Worm (Caenorhabditis elegans) whole organism, midembryonic: ENCODE measurements around the gene ZK355.2.

Experiments
- T22C8.4 ChIP-seq: fragments of 200-800 bp; sonication (Bioruptor generic); IDR thresholded peaks from 2 replicates; pipeline ENCODE4 v1.3.6; 2022; ENCODE audit warnings: missing genetic modification characterization, missing compliant biosample characterization
- cog-1 ChIP-seq: sonication (generic microtip); optimal IDR thresholded peaks from 2 replicates; lab custom pipeline; 2016; ENCODE audit warnings: missing genetic modification characterization, missing compliant biosample characterization
- flt-1 ChIP-seq: fragments of 200-800 bp; sonication (Bioruptor generic); IDR thresholded peaks from 2 replicates; pipeline ENCODE4 v1.3.6; 2022; ENCODE audit warnings: missing genetic modification characterization, missing compliant biosample characterization
- klf-2 ChIP-seq: fragments of 200-800 bp; sonication (Bioruptor generic); conservative IDR thresholded peaks from 2 replicates; pipeline ENCODE4 v1.3.6; 2022; ENCODE audit warnings: missing genetic modification reagents, missing genetic modification characterization, missing compliant biosample characterization
- med-1 ChIP-seq: sonication (generic microtip); optimal IDR thresholded peaks from 2 replicates; lab custom pipeline; 2017; ENCODE audit warnings: missing genetic modification characterization, mild to moderate bottlenecking, missing compliant biosample characterization, antibody characterized with exemption, missing genetic modification reagents; ENCODE audit not compliant: insufficient read depth
- ref-1 ChIP-seq: fragments of 200-800 bp; sonication (Bioruptor generic); conservative IDR thresholded peaks from 2 replicates; pipeline ENCODE4 v1.3.6; 2022; ENCODE audit warnings: missing genetic modification reagents, missing genetic modification characterization, missing compliant biosample characterization
- tab-1 ChIP-seq: fragments of 200-800 bp; sonication (Bioruptor generic); IDR thresholded peaks from 2 replicates; pipeline ENCODE4 v1.3.6; 2022; ENCODE audit warnings: missing genetic modification characterization, missing compliant biosample characterization
- ztf-23 ChIP-seq: fragments of 200-800 bp; sonication (Bioruptor generic); IDR thresholded peaks from 2 replicates; pipeline ENCODE4 v1.3.6; 2022; ENCODE audit warnings: missing genetic modification reagents, missing genetic modification characterization, missing compliant biosample characterization
- ztf-29 ChIP-seq: fragments of 200-800 bp; sonication (Bioruptor generic); IDR thresholded peaks from 2 replicates; pipeline ENCODE4 v1.3.6; 2022; ENCODE audit warnings: missing genetic modification reagents, missing genetic modification characterization, missing compliant biosample characterization

The ZK355.2 gene

ce11 chrII:2965215-2965998 lies 41.7 kb downstream of the ZK355.2 start:
- TF ChIP-seq ref-1 = no peak
- no peak for TF ChIP-seq cog-1
- TF ChIP-seq T22C8.4 (GFP tag; lab: Robert Waterston, UW) = no peak
- TF ChIP-seq med-1 (GFP tag; lab: Kevin White, UChicago) = no peak
- no peak for TF ChIP-seq flt-1 (GFP tag; lab: Robert Waterston, UW)
- no peak for TF ChIP-seq ztf-23 (GFP tag; lab: Robert Waterston, UW)
- no peak for TF ChIP-seq ztf-29 (GFP tag; lab: Robert Waterston, UW)
- TF ChIP-seq tab-1 (GFP tag; lab: Robert Waterston, UW) = no peak
- no peak for TF ChIP-seq klf-2 (GFP tag; lab: Robert Waterston, UW)

ce11 chrII:2966350-2966749 lies 42.6 kb downstream of the ZK355.2 start:
- TF ChIP-seq ztf-23 (GFP tag; lab: Robert Waterston, UW) (peak; percentile 64), tab-1 (GFP tag; lab: Robert Waterston, UW) (no peak)

- TF ChIP-seq ref-1 (no peak), cog-1 (no peak), ztf-23 (GFP tag; lab: Robert Waterston, UW) (no peak), flt-1 (GFP tag; lab: Robert Waterston, UW) (no peak), tab-1 (GFP tag; lab: Robert Waterston, UW) (no peak), T22C8.4 (GFP tag; lab: Robert Waterston, UW) (no peak), klf-2 (GFP tag; lab: Robert Waterston, UW) (no peak), ztf-29 (GFP tag; lab: Robert Waterston, UW) (no peak), med-1 (GFP tag; lab: Kevin White, UChicago) (no peak)
Measured at ce11 chrII:2967064-2967463, 43.3 kb downstream of the ZK355.2 start.

ce11 chrII:2973940-2974402 lies 50.3 kb downstream of the ZK355.2 start:
- TF ChIP-seq flt-1 (GFP tag; lab: Robert Waterston, UW) (peak; percentile 79), med-1 (GFP tag; lab: Kevin White, UChicago) (no peak), cog-1 (peak; percentile 67), ref-1 (0 out of 2 replicates have a peak, but pooled peaks have one; percentile 11), ztf-23 (GFP tag; lab: Robert Waterston, UW) (peak; percentile 68; the same call in 1 of the 2 replicates), T22C8.4 (GFP tag; lab: Robert Waterston, UW) (no peak)

- TF ChIP-seq flt-1 (GFP tag; lab: Robert Waterston, UW) (no peak), tab-1 (GFP tag; lab: Robert Waterston, UW) (no peak)
Measured at ce11 chrII:2975561-2976230, 52.0 kb downstream of the ZK355.2 start.
